Worm (Caenorhabditis elegans): ENCODE results near the gene F35C8.8.

Gene F35C8.8

DNA sequence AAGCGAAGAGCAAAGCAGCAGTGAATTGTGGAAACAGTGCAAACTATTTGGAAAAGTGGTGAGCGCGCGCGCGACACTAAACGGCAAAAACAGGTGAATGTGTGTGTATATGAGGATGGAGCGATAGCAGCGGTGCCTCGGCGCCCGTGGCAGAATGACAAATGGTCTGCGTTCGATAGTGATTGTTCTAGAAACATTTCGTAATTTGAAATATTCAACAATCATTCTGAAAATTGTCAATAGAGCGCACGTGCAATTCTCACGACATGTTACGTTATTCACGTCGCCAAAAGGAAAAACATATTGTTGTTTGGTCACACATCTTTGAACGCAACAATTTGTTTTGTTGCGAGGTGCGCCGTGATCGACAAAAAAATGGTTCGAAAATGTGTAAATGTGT, 17.2 kb downstream of the F35C8.8 start (continued):
- peak; percentile 18 for TF ChIP-seq lin-13 (GFP tag; optimal IDR thresholded peaks at IDR 0.05)
- no peak for TF ChIP-seq nhr-77 (tag; optimal IDR thresholded peaks at IDR 0.05)
- no peak for TF ChIP-seq lin-15B (tag; optimal IDR thresholded peaks at IDR 0.05)
- TF ChIP-seq Y105C5A.15 (GFP tag; IDR thresholded peaks at IDR 0.05): no peak
- no peak for TF ChIP-seq ama-1 (optimal IDR thresholded peaks at IDR 0.05)
- TF ChIP-seq daf-19 (GFP tag; conservative IDR thresholded peaks at IDR 0.05): no peak
- no peak for TF ChIP-seq unc-39 (tag; optimal IDR thresholded peaks at IDR 0.05)
- TF ChIP-seq hlh-30 (tag; optimal IDR thresholded peaks at IDR 0.05; ENCODE audit: insufficient read depth): peak; percentile 77
- TF ChIP-seq zfp-2 (tag; optimal IDR thresholded peaks at IDR 0.05): no peak
- no peak for TF ChIP-seq mxl-3 (GFP tag; optimal IDR thresholded peaks at IDR 0.05)
- TF ChIP-seq lin-29 (GFP tag; IDR thresholded peaks at IDR 0.05): no peak
- TF ChIP-seq nhr-28 (tag; optimal IDR thresholded peaks at IDR 0.05): peak; percentile 14
- no peak for TF ChIP-seq attf-4 (tag; optimal IDR thresholded peaks at IDR 0.05)

DNA sequence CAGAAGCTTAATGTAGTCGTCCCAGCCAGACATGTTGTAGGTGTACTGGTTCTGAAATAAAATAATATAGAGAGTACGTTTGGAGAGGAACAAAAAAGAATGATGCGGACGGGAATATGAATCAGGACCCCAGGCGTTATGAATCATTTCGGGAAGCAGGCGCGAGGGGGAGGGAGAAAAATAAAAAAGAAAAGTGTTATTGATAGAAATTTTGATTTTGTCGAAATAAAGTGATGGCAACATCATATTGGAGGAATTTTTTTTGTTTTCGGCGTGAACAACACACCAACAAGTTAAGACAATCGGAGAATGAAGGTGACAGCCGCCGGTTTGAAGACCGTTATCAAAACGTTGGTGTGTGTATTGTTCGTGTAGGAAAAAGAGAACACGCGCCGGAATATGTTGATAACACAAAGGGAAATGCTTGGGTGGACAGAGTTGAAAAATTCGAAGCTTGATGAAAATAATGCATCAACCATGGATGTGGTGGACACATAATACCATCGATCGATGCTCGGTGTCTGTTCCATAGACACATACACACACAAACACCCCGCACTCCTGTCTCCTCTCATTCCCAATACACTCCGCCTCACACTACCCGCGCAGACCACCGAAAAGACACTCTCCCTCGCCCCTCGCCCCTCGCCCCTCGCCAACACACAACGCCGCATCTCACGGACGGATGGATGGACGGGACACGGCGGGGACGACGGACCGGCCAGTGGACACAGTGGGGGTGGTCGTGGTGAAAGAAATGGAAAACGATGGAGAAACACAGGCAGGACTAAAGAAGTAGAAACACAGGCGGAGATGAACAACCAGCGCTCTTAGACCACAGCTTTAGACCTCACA, 18.2 kb downstream of the F35C8.8 start, which contains the start of gene pfn-2:
Gene pfn-2, minus strand, starts transcription at position 51 of the 855 bp plus-strand sequence.
- peak; percentile 38 for TF ChIP-seq nhr-28 (tag; optimal IDR thresholded peaks at IDR 0.05)
- no peak for TF ChIP-seq daf-16 (GFP tag; optimal IDR thresholded peaks at IDR 0.05)
- peak; percentile 76 for TF ChIP-seq daf-16 (tag; optimal IDR thresholded peaks at IDR 0.05)
- TF ChIP-seq mep-1 (tag; optimal IDR thresholded peaks at IDR 0.05): peak; percentile 33
- peak; percentile 47 for TF ChIP-seq rbr-2 (tag; optimal IDR thresholded peaks at IDR 0.05)
- 0 out of 2 replicates have a peak, but pooled peaks have one; percentile 13 for TF ChIP-seq ctbp-1 (GFP tag; IDR thresholded peaks at IDR 0.05)
- TF ChIP-seq hlh-11 (tag; optimal IDR thresholded peaks at IDR 0.05): peak; percentile 63
- TF ChIP-seq fkh-10 (GFP tag; optimal IDR thresholded peaks at IDR 0.05): no peak
- peak; percentile 94 for TF ChIP-seq set-16 (GFP tag; IDR thresholded peaks at IDR 0.05)
- no peak for TF ChIP-seq tra-1 (GFP tag; IDR thresholded peaks at IDR 0.05)
- no peak for TF ChIP-seq nhr-41 (GFP tag; IDR thresholded peaks at IDR 0.05)
- peak; percentile 98 for TF ChIP-seq aha-1 (tag)
- peak; percentile 69 for TF ChIP-seq hmg-1.1 (GFP tag; IDR thresholded peaks at IDR 0.05)
- no peak for TF ChIP-seq daf-19 (GFP tag; conservative IDR thresholded peaks at IDR 0.05)
- TF ChIP-seq lsy-2 (tag; optimal IDR thresholded peaks at IDR 0.05): peak in 1 of 2 experiments; percentile 14
- no peak for TF ChIP-seq mdt-29 (GFP tag; IDR thresholded peaks at IDR 0.05)
- TF ChIP-seq pha-4 (GFP tag; IDR thresholded peaks at IDR 0.05): peak; percentile 5; the same call in 1 of the 2 replicates
- TF ChIP-seq pha-4 (tag; optimal IDR thresholded peaks at IDR 0.05): no peak
- TF ChIP-seq mxl-3 (GFP tag; optimal IDR thresholded peaks at IDR 0.05): peak; percentile 85
- TF ChIP-seq lin-29 (GFP tag; IDR thresholded peaks at IDR 0.05): peak; percentile 40; the same call in 1 of the 2 replicates
- no peak for TF ChIP-seq ama-1 (optimal IDR thresholded peaks at IDR 0.05)
- TF ChIP-seq ceh-62 (tag; optimal IDR thresholded peaks at IDR 0.05): no peak
- TF ChIP-seq mes-2 (tag; optimal IDR thresholded peaks at IDR 0.05; ENCODE audit: poor library complexity, severe bottlenecking): peak; percentile 31
- no peak for TF ChIP-seq zfp-3 (GFP tag; conservative IDR thresholded peaks at IDR 0.05)
- TF ChIP-seq dve-1 (tag; optimal IDR thresholded peaks at IDR 0.05; ENCODE audit: insufficient read depth): peak; percentile 19
- TF ChIP-seq lim-7 (GFP tag; IDR thresholded peaks at IDR 0.05): 0 out of 2 replicates have a peak, but pooled peaks have one; percentile 8
- peak in 1 of 2 experiments; percentile 32 for TF ChIP-seq hif-1 (tag; optimal IDR thresholded peaks at IDR 0.05)
- TF ChIP-seq unc-62 (GFP tag; optimal IDR thresholded peaks at IDR 0.05 in 1 of 2): peak in 1 of 2 experiments; percentile 66
- no peak for TF ChIP-seq unc-62 (tag; optimal IDR thresholded peaks at IDR 0.05)
- TF ChIP-seq mdl-1 (tag; optimal IDR thresholded peaks at IDR 0.05): peak in 1 of 2 experiments; percentile 48
- 0 out of 2 replicates have a peak, but pooled peaks have one; percentile 72 for TF ChIP-seq egl-43 (GFP tag; IDR thresholded peaks at IDR 0.05)
- no peak for TF ChIP-seq T26A8.4 (GFP tag; IDR thresholded peaks at IDR 0.05)
- peak; percentile 14 for TF ChIP-seq nhr-111 (GFP tag; optimal IDR thresholded peaks at IDR 0.05)
- TF ChIP-seq dmd-9 (GFP tag; IDR thresholded peaks at IDR 0.05): 0 out of 2 replicates have a peak, but pooled peaks have one; percentile 32
- peak; percentile 38 for TF ChIP-seq pqm-1 (tag; optimal IDR thresholded peaks at IDR 0.05)
- TF ChIP-seq dmd-6 (GFP tag; IDR thresholded peaks at IDR 0.05): peak; percentile 40

Data from whole organism, L4 larva.